Fruit fly (Drosophila melanogaster) S2 (cell line): Measurements from ENCODE around the gene Fur1.

Experiments used
- CG8478 ChIP-seq: fragments of >200 bp; optimal IDR thresholded peaks from 2 replicates; lab custom pipeline; 2018
- CTCF ChIP-seq, 2 experiments: fragments of >200 bp; optimal IDR thresholded peaks; 2 replicates each; lab custom pipeline; 2018

DNA sequence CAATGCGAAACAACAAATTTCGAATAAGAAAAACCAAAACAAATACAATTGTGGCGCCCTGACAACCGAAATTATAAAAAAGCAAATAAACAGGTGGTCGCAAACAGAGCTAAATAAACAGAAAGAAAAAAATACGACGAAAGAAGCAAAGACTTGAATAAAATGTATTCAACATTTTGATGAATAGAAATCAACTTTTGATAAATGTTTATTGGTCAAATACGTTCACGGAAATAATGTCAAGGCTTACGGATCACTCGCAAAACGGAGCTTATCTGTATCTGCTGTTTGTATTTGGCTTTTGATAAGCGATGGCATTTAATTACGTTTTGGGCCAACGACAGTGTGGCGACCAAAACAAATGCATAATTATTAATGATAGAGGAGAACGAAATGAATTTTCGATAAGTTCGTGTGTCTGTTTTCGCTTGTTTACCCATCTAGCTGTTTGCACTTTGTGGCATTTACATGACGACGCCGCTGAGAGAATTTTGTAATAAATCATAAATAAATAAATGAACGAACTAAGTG, 19.6 kb downstream of the Fur1 start:
- TF ChIP-seq CG8478, result no peak
- TF ChIP-seq CTCF (optimal IDR thresholded peaks at IDR 0.05; lab: Kevin White, UChicago), result no peak
